Worm (Caenorhabditis elegans) whole organism, young adult: Measurements from ENCODE around the gene nspg-9.
A peak's percentile ranks its signal among the peaks of the same experiment; 100 is the strongest.
"Not testable (repeated sequence)": the region's sequence is repeated elsewhere in the genome, so short reads cannot be mapped to it uniquely, and the experiment has no call there.

ENCODE experiments used
- B0019.2 ChIP-seq: fragments of 200-800 bp; sonication (Bioruptor generic); conservative IDR thresholded peaks from 2 replicates; pipeline ENCODE4 v1.3.6; 2022; ENCODE audit warnings: missing genetic modification reagents, missing genetic modification characterization, missing compliant biosample characterization
- B0035.1 ChIP-seq: sonication (generic microtip); optimal IDR thresholded peaks from 2 replicates; lab custom pipeline; 2016; ENCODE audit warnings: missing genetic modification characterization, mild to moderate bottlenecking, missing compliant biosample characterization, missing genotype, missing genetic modification reagents
- C17E4.6 ChIP-seq: fragments of 200-800 bp; sonication (Bioruptor generic); IDR thresholded peaks from 2 replicates; pipeline ENCODE4 v1.3.6; 2022; ENCODE audit warnings: missing genetic modification reagents, missing genetic modification characterization, missing compliant biosample characterization
- F10E7.11 ChIP-seq: sonication (generic microtip); optimal IDR thresholded peaks from 2 replicates; lab custom pipeline; 2017; ENCODE audit warnings: mild to moderate bottlenecking, missing genetic modification characterization, moderate library complexity, missing compliant biosample characterization
- F22D6.2 ChIP-seq: sonication (generic microtip); optimal IDR thresholded peaks from 2 replicates; lab custom pipeline; 2016; ENCODE audit warnings: mild to moderate bottlenecking, missing genetic modification characterization, missing compliant biosample characterization
- F37B4.10 ChIP-seq: fragments of 200-800 bp; sonication (Bioruptor generic); IDR thresholded peaks from 2 replicates; pipeline ENCODE4 v1.3.6; 2022; ENCODE audit warnings: missing genetic modification characterization, missing compliant biosample characterization
- F57C9.4 ChIP-seq: sonication (generic microtip); optimal IDR thresholded peaks from 2 replicates; lab custom pipeline; 2017; ENCODE audit warnings: mild to moderate bottlenecking, missing genetic modification characterization, missing compliant biosample characterization
- Y56A3A.18 ChIP-seq: fragments of 200-800 bp; sonication (Bioruptor generic); IDR thresholded peaks from 2 replicates; pipeline ENCODE4 v1.3.6; 2022; ENCODE audit warnings: missing genetic modification reagents, missing genetic modification characterization, missing compliant biosample characterization
- Y67H2A.10 ChIP-seq: fragments of 200-800 bp; sonication (Bioruptor generic); conservative IDR thresholded peaks from 2 replicates; pipeline ENCODE4 v1.3.6; 2022; ENCODE audit warnings: missing genetic modification reagents, missing genetic modification characterization, missing compliant biosample characterization
- Y79H2A.3 ChIP-seq: fragments of 200-800 bp; sonication (Bioruptor generic); conservative IDR thresholded peaks from 2 replicates; pipeline ENCODE4 v1.3.6; 2022; ENCODE audit warnings: missing genetic modification reagents, missing genetic modification characterization, missing compliant biosample characterization
- ama-1 ChIP-seq, 3 experiments: fragments of 150-350 bp in 1 of 3; sonication (generic microtip) in 2 of 3; optimal IDR thresholded peaks; 2 replicates each; lab custom pipeline; 2014 to 2018; ENCODE audit warnings: missing biosample characterization in 2 of 3, missing genetic modification characterization in 2 of 3, missing genetic modification reagents in 2 of 3
- atf-7 ChIP-seq: sonication (generic microtip); optimal IDR thresholded peaks from 2 replicates; lab custom pipeline; 2017; ENCODE audit warnings: mild to moderate bottlenecking, missing genetic modification characterization, missing compliant biosample characterization
- athp-1 ChIP-seq: sonication (generic microtip); optimal IDR thresholded peaks from 2 replicates; lab custom pipeline; 2017; ENCODE audit warnings: mild to moderate bottlenecking, missing genetic modification characterization, missing compliant biosample characterization
- attf-5 ChIP-seq: fragments of 200-800 bp; sonication (Bioruptor generic); optimal IDR thresholded peaks from 2 replicates; lab custom pipeline; 2018; ENCODE audit warnings: mild to moderate bottlenecking, missing genetic modification characterization, missing compliant biosample characterization
- attf-6 ChIP-seq: fragments of 200-800 bp; sonication (Bioruptor generic); IDR thresholded peaks from 2 replicates; pipeline ENCODE4 v1.3.6; 2022; ENCODE audit warnings: missing genetic modification reagents, missing genetic modification characterization, missing compliant biosample characterization
- cebp-2 ChIP-seq: fragments of 200-800 bp; sonication (Bioruptor generic); IDR thresholded peaks from 2 replicates; pipeline ENCODE4 v1.3.6; 2022; ENCODE audit warnings: missing genetic modification characterization, missing compliant biosample characterization
- ceh-40 ChIP-seq: fragments of 200-800 bp; sonication (Bioruptor generic); IDR thresholded peaks from 2 replicates; pipeline ENCODE4 v1.3.6; 2022; ENCODE audit warnings: missing genetic modification characterization, missing compliant biosample characterization
- ceh-91 ChIP-seq: fragments of 200-800 bp; sonication (Bioruptor generic); IDR thresholded peaks from 2 replicates; pipeline ENCODE4 v1.3.6; 2022; ENCODE audit warnings: missing genetic modification reagents, missing genetic modification characterization, missing compliant biosample characterization
- dox-1 ChIP-seq: fragments of 200-800 bp; sonication (Bioruptor generic); IDR thresholded peaks from 2 replicates; pipeline ENCODE4 v1.3.6; 2022; ENCODE audit warnings: missing genetic modification reagents, missing genetic modification characterization, missing compliant biosample characterization
- dpl-1 ChIP-seq: fragments of 150-350 bp; optimal IDR thresholded peaks from 2 replicates; lab custom pipeline; 2014; ENCODE audit warnings: missing biosample characterization, missing genetic modification reagents, missing genetic modification characterization
- egl-18 ChIP-seq: fragments of 200-800 bp; sonication (Bioruptor generic); IDR thresholded peaks from 2 replicates; pipeline ENCODE4 v1.3.6; 2022; ENCODE audit warnings: missing genetic modification reagents, missing genetic modification characterization, missing compliant biosample characterization
- egrh-3 ChIP-seq: fragments of 200-800 bp; sonication (Bioruptor generic); IDR thresholded peaks from 2 replicates; pipeline ENCODE4 v1.3.6; 2022; ENCODE audit warnings: missing genetic modification reagents, missing genetic modification characterization, missing compliant biosample characterization
- ekl-4 ChIP-seq: fragments of 200-800 bp; sonication (Bioruptor generic); IDR thresholded peaks from 2 replicates; pipeline ENCODE4 v1.3.6; 2022; ENCODE audit warnings: missing genetic modification reagents, missing genetic modification characterization, missing compliant biosample characterization
- gei-17 ChIP-seq: fragments of 200-800 bp; sonication (Bioruptor generic); optimal IDR thresholded peaks from 2 replicates; lab custom pipeline; 2018; ENCODE audit warnings: mild to moderate bottlenecking, missing genetic modification characterization, missing compliant biosample characterization
- lag-1 ChIP-seq: fragments of 200-800 bp; sonication (Bioruptor generic); IDR thresholded peaks from 2 replicates; pipeline ENCODE4 v1.3.6; 2022; ENCODE audit warnings: missing genetic modification reagents, missing genetic modification characterization, missing compliant biosample characterization
- let-526 ChIP-seq: fragments of 200-800 bp; sonication (Bioruptor generic); IDR thresholded peaks from 2 replicates; pipeline ENCODE4 v1.3.6; 2022; ENCODE audit warnings: missing genetic modification reagents, missing genetic modification characterization, missing compliant biosample characterization
- let-607 ChIP-seq, 2 experiments: fragments of 200-800 bp in 1 of 2; sonication (Bioruptor generic) in 1 of 2; sonication (generic microtip) in 1 of 2; optimal IDR thresholded peaks; 2 replicates each; lab custom pipeline; 2016 to 2018; ENCODE audit warnings: mild to moderate bottlenecking in 2 of 2, missing compliant biosample characterization in 2 of 2, missing genetic modification characterization in 2 of 2, moderate library complexity in 2 of 2, missing genotype in 1 of 2
- lin-40 ChIP-seq: sonication (generic microtip); optimal IDR thresholded peaks from 2 replicates; lab custom pipeline; 2016; ENCODE audit warnings: missing genetic modification characterization, mild to moderate bottlenecking, missing compliant biosample characterization, missing genotype, missing genetic modification reagents
- madf-8 ChIP-seq: fragments of 200-800 bp; sonication (Bioruptor generic); conservative IDR thresholded peaks from 2 replicates; pipeline ENCODE4 v1.3.6; 2022; ENCODE audit warnings: missing genetic modification reagents, missing genetic modification characterization, missing compliant biosample characterization
- nhr-120 ChIP-seq: fragments of 200-800 bp; sonication (Bioruptor generic); IDR thresholded peaks from 2 replicates; pipeline ENCODE4 v1.3.6; 2022; ENCODE audit warnings: missing genetic modification characterization, missing compliant biosample characterization
- nhr-27 ChIP-seq: fragments of 200-800 bp; sonication (Bioruptor generic); optimal IDR thresholded peaks from 2 replicates; lab custom pipeline; 2018; ENCODE audit warnings: mild to moderate bottlenecking, missing genetic modification characterization, moderate library complexity, missing compliant biosample characterization
- nhr-80 ChIP-seq: sonication (generic microtip); optimal IDR thresholded peaks from 2 replicates; lab custom pipeline; 2016; ENCODE audit warnings: missing genetic modification characterization, missing compliant biosample characterization
- pbrm-1 ChIP-seq: fragments of 200-800 bp; sonication (Bioruptor generic); IDR thresholded peaks from 2 replicates; pipeline ENCODE4 v1.3.6; 2022; ENCODE audit warnings: missing genetic modification reagents, missing genetic modification characterization, missing compliant biosample characterization
- repo-1 ChIP-seq: sonication (generic microtip); optimal IDR thresholded peaks from 2 replicates; lab custom pipeline; 2017; ENCODE audit warnings: mild to moderate bottlenecking, missing genetic modification characterization, missing compliant biosample characterization
- snpc-4 ChIP-seq, 5 experiments: fragments of 150-350 bp in 1 of 5; sonication (generic microtip) in 4 of 5; optimal IDR thresholded peaks; 2 replicates each; lab custom pipeline; 2014 to 2018; ENCODE audit warnings: missing genetic modification characterization in 5 of 5, missing biosample characterization in 3 of 5, antibody characterized with exemption in 2 of 5, mild to moderate bottlenecking in 2 of 5, missing compliant biosample characterization in 2 of 5, missing genotype in 2 of 5, moderate library complexity in 2 of 5, missing genetic modification reagents in 1 of 5
- somi-1 ChIP-seq: fragments of 200-800 bp; sonication (Bioruptor generic); optimal IDR thresholded peaks from 2 replicates; lab custom pipeline; 2018; ENCODE audit warnings: mild to moderate bottlenecking, missing genetic modification characterization, missing compliant biosample characterization
- unc-130 ChIP-seq: sonication (generic microtip); optimal IDR thresholded peaks from 2 replicates; lab custom pipeline; 2016; ENCODE audit warnings: missing genetic modification reagents, missing genetic modification characterization, missing compliant biosample characterization
- ztf-22 ChIP-seq: fragments of 200-800 bp; sonication (Bioruptor generic); optimal IDR thresholded peaks from 2 replicates; lab custom pipeline; 2018; ENCODE audit warnings: mild to moderate bottlenecking, missing genetic modification characterization, moderate library complexity, missing compliant biosample characterization

The nspg-9 gene

ce11 chrIV:14427395-14427794 lies 29.3 kb upstream of the nspg-9 start, which contains the start of gene F55B11.5:
TSS of gene F55B11.5 (plus strand) at chrIV:14427695.
- TF ChIP-seq repo-1; madf-8 (GFP tag; lab: Robert Waterston, UW); attf-5 (GFP tag; lab: Kevin White, UChicago): not testable (repeated sequence)
- TF ChIP-seq, all 124 proteins: peak for 0; not testable (repeated sequence) for 124

ce11 chrIV:14430853-14431252 lies 25.8 kb upstream of the nspg-9 start, which contains the start of gene F55B11.4:
TSS of gene F55B11.4 (minus strand) at chrIV:14430920.
- no peak for TF ChIP-seq B0019.2
- TF ChIP-seq Y67H2A.10: no peak
- TF ChIP-seq nhr-80 (tag; lab: Kevin White, UChicago): peak; percentile 40
- TF ChIP-seq let-607 (tag; optimal IDR thresholded peaks at IDR 0.05; lab: Kevin White, UChicago): peak in 1 of 2 experiments; percentile 44
- no peak for TF ChIP-seq F10E7.11 (tag; lab: Kevin White, UChicago)
- TF ChIP-seq athp-1 (tag; lab: Kevin White, UChicago): no peak

ce11 chrIV:14435902-14436301 lies 20.8 kb upstream of the nspg-9 start:
- no peak for TF ChIP-seq C17E4.6
- TF ChIP-seq B0035.1 (tag; lab: Kevin White, UChicago): no peak
- no peak for TF ChIP-seq unc-130
- no peak for TF ChIP-seq atf-7
- no peak for TF ChIP-seq snpc-4 (GFP tag; optimal IDR thresholded peaks at IDR 0.05; lab: Kevin White, UChicago)
- TF ChIP-seq snpc-4 (tag; optimal IDR thresholded peaks at IDR 0.05; lab: Kevin White, UChicago): no peak
- no peak for TF ChIP-seq Y79H2A.3 (GFP tag; lab: Robert Waterston, UW)
- TF ChIP-seq nhr-120: no peak
- no peak for TF ChIP-seq madf-8 (GFP tag; lab: Robert Waterston, UW)
- no peak for TF ChIP-seq egl-18 (GFP tag; lab: Robert Waterston, UW)
- TF ChIP-seq dpl-1 (GFP tag; lab: Kevin White, UChicago): no peak
- no peak for TF ChIP-seq dox-1 (GFP tag; lab: Robert Waterston, UW)
- TF ChIP-seq pbrm-1 (GFP tag; lab: Robert Waterston, UW): no peak
- TF ChIP-seq cebp-2: no peak
- TF ChIP-seq ekl-4 (GFP tag; lab: Robert Waterston, UW): no peak
- TF ChIP-seq Y56A3A.18 (GFP tag; lab: Robert Waterston, UW): no peak

- no peak for TF ChIP-seq egrh-3 (GFP tag; lab: Robert Waterston, UW)
- no peak for TF ChIP-seq snpc-4 (GFP tag; optimal IDR thresholded peaks at IDR 0.05; lab: Kevin White, UChicago)
- peak in 1 of 4 experiments; percentile 39 for TF ChIP-seq snpc-4 (tag; optimal IDR thresholded peaks at IDR 0.05; lab: Kevin White, UChicago)
- no peak for TF ChIP-seq ama-1 (optimal IDR thresholded peaks at IDR 0.05; lab: Kevin White, UChicago)
- TF ChIP-seq ama-1 (GFP tag; optimal IDR thresholded peaks at IDR 0.05; lab: Kevin White, UChicago): no peak
- TF ChIP-seq ztf-22: no peak
- no peak for TF ChIP-seq F22D6.2
- TF ChIP-seq lag-1: no peak
- TF ChIP-seq unc-130: no peak
- no peak for TF ChIP-seq F57C9.4
- TF ChIP-seq attf-6: peak; percentile 67
- TF ChIP-seq, all 124 proteins: peak for 2
Observed at ce11 chrIV:14437391-14437790, 19.3 kb upstream of the nspg-9 start.

ce11 chrIV:14444077-14444476 lies 12.6 kb upstream of the nspg-9 start, which contains the start of gene tra-3:
TSS of gene tra-3 (minus strand) at chrIV:14444183.
- TF ChIP-seq ceh-91 (GFP tag; lab: Robert Waterston, UW) (no peak), attf-6 (peak; percentile 57; the same call in 1 of the 2 replicates), somi-1 (GFP tag; lab: Kevin White, UChicago) (no peak), ceh-40 (GFP tag; lab: Robert Waterston, UW) (no peak), F37B4.10 (GFP tag; lab: Robert Waterston, UW) (no peak), gei-17 (GFP tag; lab: Kevin White, UChicago) (no peak), B0035.1 (tag; lab: Kevin White, UChicago) (no peak), let-526 (GFP tag; lab: Robert Waterston, UW) (no peak), lin-40 (tag; lab: Kevin White, UChicago) (no peak), ztf-22 (no peak), snpc-4 (GFP tag; optimal IDR thresholded peaks at IDR 0.05; lab: Kevin White, UChicago) (no peak), snpc-4 (tag; optimal IDR thresholded peaks at IDR 0.05; lab: Kevin White, UChicago) (peak in 3 of 4 experiments; percentile 67 to 90 (median 74)), madf-8 (GFP tag; lab: Robert Waterston, UW) (no peak), nhr-27 (tag; lab: Kevin White, UChicago) (no peak)
